Worm (Caenorhabditis elegans) whole organism, L4 larva: Measurements from ENCODE around the gene amdh-1.
A peak's percentile ranks its signal among the peaks of the same experiment; 100 is the strongest.

ENCODE experiments used
- F10B5.3 ChIP-seq: sonication (generic microtip); optimal IDR thresholded peaks from 2 replicates; lab custom pipeline; 2016; ENCODE audit warnings: mild to moderate bottlenecking, missing genetic modification characterization, missing compliant biosample characterization
- F49E8.2 ChIP-seq: sonication (generic microtip); optimal IDR thresholded peaks from 2 replicates; lab custom pipeline; 2016; ENCODE audit warnings: missing compliant biosample characterization, mild to moderate bottlenecking, missing genetic modification characterization, borderline replicate concordance
- Y48G9A.11 ChIP-seq: fragments of 200-800 bp; sonication (Bioruptor generic); IDR thresholded peaks from 2 replicates; pipeline ENCODE4 v1.3.6; 2022; ENCODE audit warnings: missing genetic modification reagents, missing genetic modification characterization, missing compliant biosample characterization
- ZK546.5 ChIP-seq, 2 experiments: sonication (generic microtip); optimal IDR thresholded peaks; 2 replicates each; lab custom pipeline; 2017; ENCODE audit warnings: missing biosample characterization in 2 of 2, missing genetic modification characterization in 2 of 2
- aha-1 ChIP-seq: fragments of 150-350 bp; peaks from one replicate; lab custom pipeline; 2014; ENCODE audit warnings: missing biosample characterization, missing genetic modification characterization
- aly-2 ChIP-seq: sonication (generic microtip); optimal IDR thresholded peaks from 2 replicates; lab custom pipeline; 2018; ENCODE audit warnings: missing biosample characterization, missing genetic modification characterization
- arid-1 ChIP-seq: fragments of 200-800 bp; sonication (Bioruptor generic); conservative IDR thresholded peaks from 2 replicates; pipeline ENCODE4 v1.3.6; 2022; ENCODE audit warnings: missing genetic modification reagents, missing genetic modification characterization, missing compliant biosample characterization
- ceh-62 ChIP-seq: sonication (generic microtip); optimal IDR thresholded peaks from 2 replicates; lab custom pipeline; 2017; ENCODE audit warnings: missing biosample characterization, missing genetic modification characterization
- ceh-82 ChIP-seq: sonication (generic microtip); optimal IDR thresholded peaks from 2 replicates; lab custom pipeline; 2017; ENCODE audit warnings: missing biosample characterization, missing genetic modification characterization
- daf-19 ChIP-seq: fragments of 200-800 bp; sonication (Bioruptor generic); conservative IDR thresholded peaks from 2 replicates; pipeline ENCODE4 v1.3.6; 2022; ENCODE audit warnings: missing genetic modification characterization, missing compliant biosample characterization
- dmd-6 ChIP-seq: fragments of 200-800 bp; sonication (Bioruptor generic); IDR thresholded peaks from 2 replicates; pipeline ENCODE4 v1.3.6; 2022; ENCODE audit warnings: missing genetic modification reagents, missing genetic modification characterization, missing compliant biosample characterization
- dpl-1 ChIP-seq: fragments of 150-350 bp; optimal IDR thresholded peaks from 2 replicates; lab custom pipeline; 2014; ENCODE audit warnings: missing biosample characterization, missing genetic modification reagents, missing genetic modification characterization
- duxl-1 ChIP-seq: sonication (generic microtip); optimal IDR thresholded peaks from 2 replicates; lab custom pipeline; 2016; ENCODE audit warnings: mild to moderate bottlenecking, missing genetic modification characterization, moderate library complexity, missing compliant biosample characterization; ENCODE audit not compliant: poor library complexity
- fkh-10 ChIP-seq: fragments of 150-350 bp; optimal IDR thresholded peaks from 2 replicates; lab custom pipeline; 2014; ENCODE audit warnings: missing biosample characterization, missing genetic modification reagents, missing genetic modification characterization
- hlh-11 ChIP-seq: fragments of 200-800 bp; sonication (Bioruptor generic); optimal IDR thresholded peaks from 2 replicates; lab custom pipeline; 2018; ENCODE audit warnings: mild to moderate bottlenecking, missing genetic modification characterization, missing compliant biosample characterization
- hlh-30 ChIP-seq: sonication (generic microtip); optimal IDR thresholded peaks from 2 replicates; lab custom pipeline; 2017; ENCODE audit warnings: antibody characterized with exemption, mild to moderate bottlenecking, missing genetic modification characterization, missing compliant biosample characterization; ENCODE audit not compliant: insufficient read depth
- hmg-1.1 ChIP-seq: fragments of 200-800 bp; sonication (Bioruptor generic); IDR thresholded peaks from 2 replicates; pipeline ENCODE4 v1.3.6; 2022; ENCODE audit warnings: missing genetic modification reagents, missing genetic modification characterization, missing compliant biosample characterization
- lsy-2 ChIP-seq, 2 experiments: fragments of 150-350 bp in 1 of 2; sonication (generic microtip) in 1 of 2; optimal IDR thresholded peaks; 2 replicates each; lab custom pipeline; 2014 to 2017; ENCODE audit warnings: missing biosample characterization in 2 of 2, missing genetic modification characterization in 2 of 2
- mdl-1 ChIP-seq, 2 experiments: fragments of 150-350 bp in 1 of 2; sonication (generic microtip) in 1 of 2; optimal IDR thresholded peaks; 2 replicates each; lab custom pipeline; 2014 to 2017; ENCODE audit warnings: missing biosample characterization in 2 of 2, missing genetic modification characterization in 2 of 2
- mdt-29 ChIP-seq: fragments of 200-800 bp; sonication (Bioruptor generic); IDR thresholded peaks from 2 replicates; pipeline ENCODE4 v1.3.6; 2022; ENCODE audit warnings: missing genetic modification reagents, missing genetic modification characterization, missing compliant biosample characterization
- mes-2 ChIP-seq: sonication (generic microtip); optimal IDR thresholded peaks from 2 replicates; lab custom pipeline; 2016; ENCODE audit warnings: missing genotype, mild to moderate bottlenecking, missing genetic modification characterization, missing compliant biosample characterization; ENCODE audit not compliant: poor library complexity, severe bottlenecking
- mxl-3 ChIP-seq: fragments of 200-800 bp; sonication (Bioruptor generic); optimal IDR thresholded peaks from 2 replicates; lab custom pipeline; 2018; ENCODE audit warnings: mild to moderate bottlenecking, missing genetic modification characterization, missing compliant biosample characterization
- nhr-102 ChIP-seq: sonication (generic microtip); optimal IDR thresholded peaks from 2 replicates; lab custom pipeline; 2016; ENCODE audit warnings: mild to moderate bottlenecking, missing genetic modification characterization, moderate library complexity, missing compliant biosample characterization
- nhr-11 ChIP-seq: fragments of 150-350 bp; optimal IDR thresholded peaks from 2 replicates; lab custom pipeline; 2014; ENCODE audit warnings: missing biosample characterization, missing genetic modification characterization
- nhr-111 ChIP-seq: fragments of 200-800 bp; sonication (Bioruptor generic); optimal IDR thresholded peaks from 2 replicates; lab custom pipeline; 2018; ENCODE audit warnings: mild to moderate bottlenecking, missing genetic modification characterization, missing compliant biosample characterization
- nhr-28 ChIP-seq: fragments of 150-350 bp; optimal IDR thresholded peaks from 2 replicates; lab custom pipeline; 2014; ENCODE audit warnings: missing biosample characterization, missing genetic modification characterization
- nhr-6 ChIP-seq: fragments of 150-350 bp; optimal IDR thresholded peaks from 2 replicates; lab custom pipeline; 2014; ENCODE audit warnings: missing biosample characterization, missing genetic modification characterization
- nhr-76 ChIP-seq: fragments of 150-350 bp; optimal IDR thresholded peaks from 2 replicates; lab custom pipeline; 2014; ENCODE audit warnings: missing biosample characterization, missing genetic modification characterization
- pha-4 ChIP-seq, 2 experiments: fragments of 150-350 bp in 1 of 2; fragments of 200-800 bp in 1 of 2; sonication (Bioruptor generic) in 1 of 2; IDR thresholded peaks in 1 of 2; optimal IDR thresholded peaks in 1 of 2; 2 replicates each; pipeline versions ENCODE4 v1.3.6 to Lab custom; 2014 to 2022; ENCODE audit warnings: missing genetic modification characterization in 2 of 2, missing genetic modification reagents in 2 of 2, missing biosample characterization in 1 of 2, missing compliant biosample characterization in 1 of 2
- php-3 ChIP-seq: fragments of 200-800 bp; sonication (Bioruptor generic); IDR thresholded peaks from 2 replicates; pipeline ENCODE4 v1.3.6; 2022; ENCODE audit warnings: missing genetic modification reagents, missing genetic modification characterization, missing compliant biosample characterization
- rbr-2 ChIP-seq: sonication (generic microtip); optimal IDR thresholded peaks from 2 replicates; lab custom pipeline; 2016; ENCODE audit warnings: missing genotype, missing genetic modification characterization, missing compliant biosample characterization
- sdz-12 ChIP-seq: fragments of 200-800 bp; sonication (Bioruptor generic); optimal IDR thresholded peaks from 2 replicates; lab custom pipeline; 2018; ENCODE audit warnings: mild to moderate bottlenecking, missing genetic modification characterization, missing compliant biosample characterization
- snpc-1.2 ChIP-seq: fragments of 200-800 bp; sonication (Bioruptor generic); IDR thresholded peaks from 2 replicates; pipeline ENCODE4 v1.3.6; 2022; ENCODE audit warnings: missing genetic modification reagents, missing genetic modification characterization, missing compliant biosample characterization
- spr-1 ChIP-seq: sonication (generic microtip); optimal IDR thresholded peaks from 2 replicates; lab custom pipeline; 2016; ENCODE audit warnings: mild to moderate bottlenecking, missing genetic modification characterization, missing compliant biosample characterization
- tag-97 ChIP-seq: fragments of 200-800 bp; sonication (Bioruptor generic); IDR thresholded peaks from 2 replicates; pipeline ENCODE4 v1.3.6; 2022; ENCODE audit warnings: missing genetic modification characterization, missing compliant biosample characterization
- unc-130 ChIP-seq: sonication (generic microtip); optimal IDR thresholded peaks from 2 replicates; lab custom pipeline; 2016; ENCODE audit warnings: missing genetic modification reagents, missing genetic modification characterization, missing compliant biosample characterization
- unc-39 ChIP-seq: sonication (generic microtip); optimal IDR thresholded peaks from 2 replicates; lab custom pipeline; 2017; ENCODE audit warnings: missing biosample characterization, missing genetic modification characterization
- unc-62 ChIP-seq, 3 experiments: fragments of 150-350 bp in 1 of 3; sonication (generic microtip); optimal IDR thresholded peaks in 2 of 3; peaks in 1 of 3; 1 replicate in 1 of 3; 2 replicates in 2 of 3; lab custom pipeline; 2014 to 2017; ENCODE audit warnings: missing biosample characterization in 3 of 3, missing genetic modification characterization in 3 of 3, missing genetic modification reagents in 3 of 3, missing genotype in 1 of 3
- zfp-3 ChIP-seq: fragments of 200-800 bp; sonication (Bioruptor generic); conservative IDR thresholded peaks from 2 replicates; pipeline ENCODE4 v1.3.6; 2022; ENCODE audit warnings: missing genetic modification reagents, missing genetic modification characterization, missing compliant biosample characterization
- zip-2 ChIP-seq: fragments of 150-350 bp; optimal IDR thresholded peaks from 2 replicates; lab custom pipeline; 2014; ENCODE audit warnings: missing biosample characterization, missing genetic modification characterization

The amdh-1 gene

DNA sequence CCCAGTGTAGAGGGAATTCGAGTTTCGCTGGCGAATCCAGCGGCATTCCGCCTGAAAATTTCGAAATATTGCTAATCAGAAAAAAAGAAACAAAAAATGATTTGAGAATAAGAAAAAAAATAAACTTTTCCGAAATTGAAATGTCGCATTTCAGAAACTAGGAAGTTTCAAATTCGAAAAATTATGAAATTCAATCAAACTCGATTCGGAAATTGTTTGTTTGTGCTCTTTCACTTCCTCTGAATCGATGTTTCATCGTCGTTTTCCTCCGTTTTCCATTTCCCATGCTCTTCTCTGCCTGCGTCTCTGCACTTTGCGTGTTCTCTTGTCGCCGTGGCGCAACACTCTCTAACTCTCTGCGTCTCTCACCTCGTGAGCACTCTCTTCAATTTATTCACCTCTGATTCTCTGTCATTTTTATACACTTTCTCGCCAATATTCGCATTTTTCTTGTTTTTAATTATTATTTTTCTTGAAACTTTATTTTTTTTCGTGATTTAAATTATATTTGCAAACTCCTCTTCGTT is 26.8 kb downstream of the amdh-1 start, which contains the start of gene C18F10.7:
C18F10.7 (minus strand) TSS at position 51 of the 527 bp plus-strand sequence.
- TF ChIP-seq nhr-76 (tag; lab: Kevin White, UChicago) (no peak), mdt-29 (GFP tag; lab: Robert Waterston, UW) (no peak), hmg-1.1 (GFP tag; lab: Robert Waterston, UW) (peak; percentile 69), rbr-2 (tag; lab: Kevin White, UChicago) (peak; percentile 34), zip-2 (tag; lab: Kevin White, UChicago) (no peak), ZK546.5 (tag; optimal IDR thresholded peaks at IDR 0.05; lab: Kevin White, UChicago) (no peak), mxl-3 (no peak), arid-1 (GFP tag; lab: Robert Waterston, UW) (peak; percentile 53; the same call in 1 of the 2 replicates), dpl-1 (peak; percentile 42), pha-4 (GFP tag; IDR thresholded peaks at IDR 0.05; lab: Robert Waterston, UW) (no peak), pha-4 (tag; optimal IDR thresholded peaks at IDR 0.05; lab: Kevin White, UChicago) (peak; percentile 60), snpc-1.2 (no peak; the same call in 1 of the 2 replicates), nhr-28 (tag; lab: Kevin White, UChicago) (peak; percentile 25), F49E8.2 (tag; lab: Kevin White, UChicago) (peak; percentile 8), duxl-1 (tag; lab: Kevin White, UChicago) (no peak), unc-39 (tag; lab: Kevin White, UChicago) (no peak), aha-1 (tag; lab: Kevin White, UChicago) (peak; percentile 94), unc-130 (GFP tag; lab: Kevin White, UChicago) (peak; percentile 61), Y48G9A.11 (GFP tag; lab: Robert Waterston, UW) (peak; percentile 53), dmd-6 (GFP tag; lab: Robert Waterston, UW) (peak; percentile 18; the same call in 1 of the 2 replicates), ceh-62 (no peak), nhr-6 (tag; lab: Kevin White, UChicago) (peak; percentile 21), hlh-30 (peak; percentile 95), nhr-102 (peak; percentile 1), lsy-2 (tag; optimal IDR thresholded peaks at IDR 0.05; lab: Kevin White, UChicago) (peak in 1 of 2 experiments; percentile 45), fkh-10 (GFP tag; lab: Kevin White, UChicago) (peak; percentile 9), mes-2 (tag; lab: Kevin White, UChicago) (peak; percentile 49), sdz-12 (GFP tag; lab: Kevin White, UChicago) (no peak), unc-62 (GFP tag; optimal IDR thresholded peaks at IDR 0.05 in 1 of 2; lab: Kevin White, UChicago) (peak in 1 of 2 experiments; percentile 70), unc-62 (tag; optimal IDR thresholded peaks at IDR 0.05; lab: Kevin White, UChicago) (no peak), spr-1 (tag; lab: Kevin White, UChicago) (peak; percentile 13), nhr-11 (tag; lab: Kevin White, UChicago) (no peak), mdl-1 (tag; optimal IDR thresholded peaks at IDR 0.05; lab: Kevin White, UChicago) (peak; percentile 84 to 94), ceh-82 (tag; lab: Kevin White, UChicago) (no peak), php-3 (GFP tag; lab: Robert Waterston, UW) (0 out of 2 replicates have a peak, but pooled peaks have one; percentile 31), zfp-3 (GFP tag; lab: Robert Waterston, UW) (no peak), daf-19 (GFP tag; lab: Robert Waterston, UW) (no peak), hlh-11 (tag; lab: Kevin White, UChicago) (peak; percentile 69)

DNA sequence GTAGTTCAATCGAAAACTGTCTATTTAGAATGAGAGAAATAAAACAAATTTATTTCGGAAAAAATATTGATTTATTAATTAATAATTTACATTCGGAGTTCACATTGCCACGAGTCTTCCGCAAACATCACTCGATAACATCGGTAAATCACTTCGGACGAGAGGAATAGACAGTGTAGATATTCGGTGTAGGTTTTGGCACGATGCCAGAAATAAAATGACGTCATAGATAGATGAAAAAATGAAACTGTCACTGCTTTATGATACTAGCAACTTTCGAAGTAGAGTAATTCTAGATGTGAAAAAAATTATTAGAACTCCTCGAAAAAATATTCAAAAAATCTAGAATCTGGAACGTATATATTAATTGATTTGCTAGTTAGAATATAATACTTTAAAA is 27.8 kb downstream of the amdh-1 start:
- TF ChIP-seq aly-2 (tag; lab: Kevin White, UChicago): no peak
- no peak for TF ChIP-seq nhr-111 (GFP tag; lab: Kevin White, UChicago)
- TF ChIP-seq daf-19 (GFP tag; lab: Robert Waterston, UW): no peak
- no peak for TF ChIP-seq snpc-1.2
- no peak for TF ChIP-seq F10B5.3 (tag; lab: Kevin White, UChicago)
- TF ChIP-seq aha-1 (tag; lab: Kevin White, UChicago): no peak
- no peak for TF ChIP-seq tag-97
- no peak for TF ChIP-seq hmg-1.1 (GFP tag; lab: Robert Waterston, UW)
- no peak for TF ChIP-seq nhr-11 (tag; lab: Kevin White, UChicago)
- TF ChIP-seq spr-1 (tag; lab: Kevin White, UChicago): no peak
- no peak for TF ChIP-seq mxl-3
